Worm (Caenorhabditis elegans) whole organism, dauer: Measurements from ENCODE around the gene ver-3.

Source experiments
- unc-62 ChIP-seq: sonication (generic microtip); optimal IDR thresholded peaks from 2 replicates; lab custom pipeline; 2017; ENCODE audit warnings: missing biosample characterization, missing genetic modification reagents, missing genetic modification characterization

ver-3 gene

DNA sequence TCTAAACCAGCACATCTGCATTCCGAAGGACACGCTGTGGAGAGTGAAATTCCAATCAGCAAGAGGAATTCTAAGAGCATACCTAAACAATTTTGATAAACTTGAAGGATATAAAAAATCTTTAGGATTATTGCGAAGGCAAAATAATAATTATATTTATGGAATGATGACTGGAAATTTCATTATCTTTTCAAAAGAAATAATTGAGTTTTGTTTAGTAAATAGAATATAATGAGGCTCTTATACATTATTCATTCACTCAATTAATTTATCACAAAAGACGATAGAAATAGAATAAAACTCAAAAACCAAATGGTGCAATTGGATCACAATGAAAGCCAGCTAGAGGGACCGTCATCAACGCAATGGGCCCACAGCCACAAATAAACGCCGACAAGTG is 13.1 kb upstream of the ver-3 start, which contains the start of gene pxn-2:
TSS of gene pxn-2 (minus strand) at position 101 of the 400 bp plus-strand sequence.
- TF ChIP-seq unc-62, result no peak

DNA sequence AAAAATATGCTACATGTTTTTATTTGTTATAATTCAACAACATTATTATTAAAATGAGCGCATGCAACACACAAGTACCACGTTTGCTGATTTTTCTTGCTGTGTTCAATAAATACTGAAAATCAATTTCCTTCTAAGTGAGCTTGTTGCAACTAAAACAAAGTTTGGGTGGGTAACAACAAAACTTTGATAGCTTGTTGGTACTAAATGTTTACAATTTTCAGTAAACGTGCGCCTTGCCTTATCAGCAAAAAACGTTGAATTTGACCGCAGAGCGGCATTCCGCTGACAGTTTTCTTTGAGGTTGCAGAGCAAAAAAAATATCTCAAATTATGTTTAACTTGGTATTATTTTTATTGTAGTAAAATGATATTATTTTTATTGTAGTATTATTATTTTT is 10.9 kb upstream of the ver-3 start:
- no peak for TF ChIP-seq unc-62

DNA sequence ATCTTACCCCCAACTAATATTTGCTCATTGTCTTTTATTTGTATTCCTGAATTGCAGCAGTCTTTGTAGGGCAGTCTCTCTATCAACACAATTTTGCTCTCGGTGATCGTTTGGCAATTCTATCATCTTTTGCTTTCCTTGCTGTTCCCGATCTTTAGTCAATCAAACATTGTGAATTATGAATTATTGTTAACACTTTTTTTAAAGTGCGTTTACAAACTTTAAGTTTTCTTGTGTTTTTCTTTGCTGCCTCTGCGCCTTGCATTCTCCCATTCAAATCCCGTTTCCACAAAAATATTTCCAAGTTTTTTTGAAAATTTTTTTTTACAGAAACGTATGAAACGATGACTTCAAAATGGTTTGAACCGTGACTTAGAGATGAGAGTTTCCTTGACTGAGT is 10.2 kb upstream of the ver-3 start, which contains the start of gene ver-4:
TSS of gene ver-4 (plus strand) at position 301 of the 400 bp plus-strand sequence.
- TF ChIP-seq unc-62, result no peak

DNA sequence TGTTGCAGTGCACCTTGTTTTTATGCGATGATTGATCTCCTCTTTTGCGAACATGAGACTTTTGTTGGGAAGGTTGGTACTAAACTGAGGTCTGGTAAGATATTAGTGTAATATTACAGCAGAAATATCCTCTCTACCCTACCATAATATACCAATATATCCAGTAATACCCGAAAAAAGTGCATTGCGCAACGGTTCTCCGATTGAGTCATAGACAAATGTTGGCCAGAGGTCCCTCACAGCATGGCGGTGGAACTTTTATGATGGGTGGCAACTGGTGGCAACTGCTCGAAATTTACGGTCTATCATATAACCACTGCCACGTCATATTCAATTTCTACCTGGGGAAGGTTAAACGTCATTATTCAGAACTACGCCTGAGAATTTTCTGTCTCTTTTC is 3.0 kb upstream of the ver-3 start:
- no peak for TF ChIP-seq unc-62

DNA sequence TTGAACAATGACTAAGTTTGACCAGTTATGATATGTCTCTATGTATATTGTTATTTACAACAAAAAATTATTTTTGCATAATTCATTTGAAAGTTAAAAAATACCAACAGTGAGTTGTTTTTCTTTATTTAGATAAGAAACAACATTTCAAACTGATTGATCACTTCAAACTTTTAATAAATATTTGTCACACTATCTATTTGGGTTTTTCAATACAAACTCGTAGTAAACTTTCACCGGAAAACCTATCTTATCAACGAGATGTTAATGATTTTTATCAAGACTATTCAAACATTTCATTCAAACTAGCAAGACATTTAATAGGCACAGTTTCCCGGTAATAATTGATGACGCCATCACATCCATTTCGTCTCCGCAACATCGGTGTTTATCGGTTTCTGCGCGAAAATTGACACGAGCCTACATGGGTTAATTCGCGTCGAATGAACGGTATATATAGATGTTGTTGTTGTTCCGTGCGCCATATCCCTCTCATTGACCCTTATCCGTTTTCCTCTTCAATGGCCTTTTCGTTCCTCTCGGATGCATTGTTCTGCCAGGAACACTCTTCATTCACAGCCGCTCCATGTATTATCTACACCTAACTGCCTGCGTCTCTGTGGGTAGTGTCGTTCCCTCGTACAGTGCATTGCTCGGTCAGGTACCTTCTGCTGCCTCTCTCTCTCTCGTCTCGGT is 2.0 kb upstream of the ver-3 start:
- TF ChIP-seq unc-62, result no peak

DNA sequence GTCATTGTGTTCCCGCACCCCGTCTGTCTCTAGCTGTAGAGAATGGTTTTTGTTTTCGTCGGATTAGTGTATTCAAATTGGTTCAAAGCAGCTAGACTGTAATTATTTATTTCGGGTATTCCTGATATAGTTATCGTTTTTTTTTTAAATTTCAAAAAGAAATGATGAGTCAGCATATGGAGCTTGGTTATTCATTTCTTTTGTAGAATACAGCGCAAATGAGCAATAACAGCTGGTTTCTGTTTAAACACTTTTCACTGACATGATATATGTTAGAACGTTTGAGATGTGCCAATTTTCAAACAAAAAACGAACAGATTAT is 1.5 kb upstream of the ver-3 start:
- TF ChIP-seq unc-62, result no peak

DNA sequence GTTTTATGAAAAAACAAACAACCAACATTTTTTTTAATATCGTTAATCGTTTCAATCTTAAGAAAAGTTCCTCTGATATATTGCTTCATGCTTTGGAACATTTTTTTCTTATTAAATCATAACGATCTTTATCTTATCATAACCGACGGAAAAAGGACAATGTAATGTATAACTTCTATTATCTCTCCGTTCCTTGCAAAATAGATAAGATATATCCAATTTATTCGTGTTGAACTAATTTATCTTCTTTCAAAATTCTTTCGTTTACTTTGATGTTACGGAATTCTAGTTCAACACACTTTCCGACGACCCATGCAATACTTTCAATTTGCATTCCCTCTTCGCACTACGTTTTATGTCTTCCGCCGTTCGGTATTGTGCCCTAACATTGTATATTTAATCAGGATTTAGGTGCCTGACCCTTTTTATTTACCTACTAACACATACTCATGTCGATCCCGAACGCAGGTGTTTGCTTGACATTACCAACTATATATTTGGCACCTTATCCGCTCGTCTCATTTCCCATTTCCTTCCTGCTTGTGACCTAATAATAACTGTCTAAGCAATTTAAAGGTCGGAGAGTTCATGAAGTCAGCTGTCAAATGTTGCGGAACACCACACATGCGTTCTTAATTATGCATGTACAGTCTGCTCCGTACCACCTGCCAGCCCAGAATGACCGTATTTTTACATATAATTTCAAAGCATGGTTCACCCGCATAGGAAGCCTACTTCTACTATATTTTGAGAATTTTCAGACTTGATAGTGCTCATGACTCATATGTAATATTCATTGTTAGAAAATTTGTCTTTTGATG is 715 bp upstream of the ver-3 start:
- no peak for TF ChIP-seq unc-62

DNA sequence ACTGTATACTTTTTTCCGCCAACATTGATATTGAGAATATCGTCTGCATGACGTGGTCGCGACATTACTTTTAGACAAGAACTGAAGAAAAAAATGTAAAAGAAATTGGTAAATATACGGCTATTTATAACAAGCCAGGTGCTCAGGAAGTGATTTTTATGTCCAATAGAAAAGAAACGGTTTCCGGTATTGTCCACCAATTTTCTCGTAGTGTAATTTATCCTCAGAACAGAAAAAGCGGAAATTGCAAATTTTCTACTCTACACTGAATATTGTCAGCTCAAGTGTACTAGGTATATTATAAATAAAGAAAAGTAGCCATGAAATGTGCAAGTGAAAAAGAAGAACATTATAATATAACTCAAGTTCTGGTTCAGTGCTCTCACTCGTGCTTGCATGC is 6.9 kb downstream of the ver-3 start, which contains the start of gene F59F3.6:
TSS of gene F59F3.6 (minus strand) at position 101 of the 400 bp plus-strand sequence.
- TF ChIP-seq unc-62, result no peak

DNA sequence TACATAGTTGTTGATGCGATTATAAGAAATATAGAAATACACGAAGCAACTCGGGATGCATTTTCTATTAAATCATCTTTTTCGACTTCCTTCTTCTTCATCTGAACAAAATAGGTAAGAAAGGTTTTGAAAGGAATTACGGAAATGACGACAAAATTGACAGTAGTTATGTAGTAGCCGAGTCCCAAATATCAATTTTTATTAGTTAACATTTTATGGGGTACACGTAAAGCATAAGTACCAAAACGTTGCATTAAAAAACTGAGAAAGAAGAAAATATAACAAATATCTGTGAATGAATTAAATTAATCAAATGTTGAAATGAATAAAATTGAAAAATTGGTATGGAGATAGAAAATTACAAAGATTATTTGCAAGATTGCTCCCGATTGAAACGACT is 9.5 kb downstream of the ver-3 start, which contains the start of gene col-177:
TSS of gene col-177 (minus strand) at position 101 of the 400 bp plus-strand sequence.
- TF ChIP-seq unc-62, result no peak

DNA sequence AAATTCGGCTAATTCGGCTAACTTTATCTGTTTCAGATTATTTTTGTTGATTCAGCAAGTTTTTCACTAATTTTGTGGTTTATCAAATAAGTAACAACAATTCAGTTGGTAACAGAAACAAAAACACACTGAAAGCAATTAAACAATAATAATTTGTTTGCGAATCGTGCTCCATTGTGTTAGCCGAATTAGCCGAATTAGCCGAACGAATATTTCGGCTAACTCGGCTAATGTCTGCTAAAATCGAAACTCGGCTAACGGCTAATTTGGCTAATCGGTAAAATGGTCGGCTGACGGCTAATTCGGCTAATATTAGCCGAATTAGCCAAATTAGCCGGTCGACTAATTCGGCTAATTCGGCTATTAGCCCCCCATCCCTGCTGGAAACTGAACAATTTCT is 11.4 kb downstream of the ver-3 start:
- no peak for TF ChIP-seq unc-62

DNA sequence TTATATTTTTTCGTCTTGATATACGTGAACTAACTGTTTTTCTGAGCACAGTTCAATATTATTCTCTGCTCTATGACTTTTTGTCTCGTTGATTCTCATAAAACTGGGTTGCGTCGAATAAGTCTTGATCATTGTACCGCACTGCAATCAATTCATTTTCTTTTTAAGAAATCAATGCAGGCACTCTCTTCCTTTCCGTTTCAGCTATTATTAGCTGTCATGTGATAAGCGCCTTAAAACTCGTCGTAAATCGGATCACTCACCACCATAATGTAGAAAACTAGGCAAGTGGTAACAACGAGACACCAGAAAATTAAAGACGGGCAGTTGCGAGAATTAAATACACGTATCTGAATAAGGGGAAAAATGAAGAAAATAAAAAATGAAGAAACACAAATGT is 15.1 kb downstream of the ver-3 start:
- TF ChIP-seq unc-62, result no peak

DNA sequence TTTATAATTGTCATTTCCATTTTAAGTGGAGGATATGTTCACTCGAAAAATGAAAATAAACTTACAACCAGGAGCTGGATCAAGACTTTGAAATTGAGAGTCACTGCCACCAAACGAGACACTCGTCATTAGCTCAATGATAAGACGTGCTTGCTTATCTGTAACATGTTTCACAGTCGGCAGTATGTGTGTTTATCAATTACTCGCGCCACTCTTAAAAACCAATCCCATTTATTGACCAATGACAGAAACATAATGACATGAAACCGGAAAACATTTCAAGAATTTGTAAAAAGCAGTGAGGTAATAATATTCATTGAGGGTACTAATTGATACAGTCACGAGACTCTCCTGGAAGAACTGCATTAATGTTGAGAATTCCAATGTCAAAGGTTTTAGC is 15.8 kb downstream of the ver-3 start, which contains the start of gene del-5:
TSS of gene del-5 (minus strand) at position 130 of the 400 bp plus-strand sequence.
- TF ChIP-seq unc-62, result no peak

DNA sequence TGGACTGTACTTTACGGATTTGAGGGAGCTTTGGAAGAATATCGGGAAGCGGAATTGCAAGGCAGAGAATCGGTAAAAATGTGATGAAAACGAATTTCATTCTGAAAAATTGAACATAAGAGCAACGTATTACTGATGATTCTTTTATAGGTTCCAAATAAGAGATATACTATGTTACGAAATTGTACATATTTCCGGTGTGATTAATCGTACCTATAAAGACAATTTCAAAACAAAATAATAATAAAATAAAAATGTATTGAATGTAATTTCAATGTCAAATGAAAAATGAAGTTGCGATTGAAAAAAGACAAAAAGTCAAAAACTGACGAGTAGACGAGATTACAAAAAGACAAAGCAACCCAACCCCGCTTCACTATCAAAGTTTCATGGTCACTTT is 16.7 kb downstream of the ver-3 start, which contains the start of gene ttr-31:
TSS of gene ttr-31 (minus strand) at position 101 of the 400 bp plus-strand sequence.
- no peak for TF ChIP-seq unc-62

DNA sequence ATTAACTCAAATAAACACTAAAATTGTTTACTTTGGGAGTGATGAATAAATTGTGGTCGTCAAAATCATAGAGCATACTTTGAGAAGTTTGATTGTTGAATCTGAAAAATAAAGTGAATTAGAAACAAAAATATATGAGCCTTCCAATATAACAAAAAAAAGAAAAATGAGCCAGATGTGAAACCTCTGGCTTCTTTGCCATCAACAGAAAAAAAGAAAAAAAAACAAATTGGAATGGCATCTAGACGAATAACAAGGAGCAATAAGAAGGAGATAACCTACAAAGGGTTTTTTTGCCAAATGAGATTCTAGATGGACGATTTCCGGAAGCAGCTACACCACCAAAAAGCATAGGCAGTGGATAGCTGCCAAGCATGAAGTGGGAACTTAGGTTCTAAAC is 18.3 kb downstream of the ver-3 start, which contains the start of gene F58A3.4:
TSS of gene F58A3.4 (minus strand) at position 101 of the 400 bp plus-strand sequence.
- no peak for TF ChIP-seq unc-62

DNA sequence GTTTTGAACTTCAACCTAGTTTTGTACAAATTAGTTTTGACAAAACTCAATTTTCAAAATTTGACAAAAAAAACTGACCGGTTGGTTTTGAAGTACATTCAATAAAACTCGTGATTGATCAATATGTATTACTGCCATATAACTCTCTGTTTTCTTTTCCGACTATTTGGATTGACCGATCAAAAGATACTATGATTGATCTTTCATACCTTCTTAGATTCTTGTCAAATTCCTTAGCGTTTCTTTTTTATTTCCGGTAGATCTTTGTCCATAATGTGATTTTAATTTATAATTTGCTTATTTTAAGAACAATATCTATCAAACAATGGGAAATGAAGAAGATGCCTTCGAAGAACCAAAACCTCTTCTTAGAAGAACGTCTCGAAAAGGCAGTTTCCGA is 20.1 kb downstream of the ver-3 start, which contains the start of gene F58A3.3:
TSS of gene F58A3.3 (plus strand) at position 301 of the 400 bp plus-strand sequence.
- TF ChIP-seq unc-62, result no peak

DNA sequence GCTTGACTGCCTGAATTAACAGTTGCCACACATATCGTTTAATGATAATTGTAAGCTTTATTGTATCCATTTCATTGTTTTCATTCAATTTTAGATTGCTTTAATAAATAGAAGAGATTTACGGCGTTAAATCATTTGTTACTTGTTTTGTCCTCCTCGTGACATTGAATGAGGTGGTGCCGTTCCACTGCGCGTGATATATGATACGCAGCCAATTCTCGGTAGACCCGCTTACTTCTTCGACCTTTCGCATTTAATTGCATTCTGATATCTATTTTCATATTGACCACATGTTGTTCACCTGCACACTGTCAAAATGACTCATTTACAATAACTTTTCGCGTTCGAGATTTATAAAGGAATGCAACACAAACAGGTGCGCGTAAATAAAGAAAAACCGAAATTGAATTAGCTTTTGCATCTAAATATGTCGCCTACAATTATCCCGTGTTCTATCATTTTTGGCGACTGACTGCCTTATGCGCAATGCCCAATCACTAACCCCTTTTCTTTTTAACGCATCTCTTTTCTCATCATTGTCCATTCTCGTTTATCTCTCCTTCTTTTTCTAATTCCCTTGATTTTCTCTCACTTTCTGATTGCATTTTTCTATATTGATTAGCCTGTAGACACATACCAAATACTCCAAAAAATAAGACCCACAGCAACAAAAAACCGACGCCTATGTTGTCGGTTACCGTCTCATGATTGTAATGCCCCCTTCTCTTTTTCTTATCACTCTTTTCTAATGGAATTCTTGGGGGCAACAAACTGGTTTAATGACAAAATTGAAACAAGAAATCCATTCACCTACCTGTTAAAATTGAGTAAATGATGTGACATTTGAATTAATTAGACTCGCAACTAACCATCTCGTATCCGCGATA is 22.4 kb downstream of the ver-3 start:
- no peak for TF ChIP-seq unc-62
